Worm (Caenorhabditis elegans) whole organism, L1 larva: Measurements from ENCODE around the gene C43G2.3.

Experiments used
- C34B4.2 ChIP-seq: sonication (generic microtip); optimal IDR thresholded peaks from 2 replicates; lab custom pipeline; 2017; ENCODE audit warnings: mild to moderate bottlenecking, missing genetic modification characterization, missing compliant biosample characterization
- ama-1 ChIP-seq: fragments of 150-350 bp; optimal IDR thresholded peaks from 2 replicates; lab custom pipeline; 2014
- fos-1 ChIP-seq: fragments of 150-350 bp; optimal IDR thresholded peaks from 2 replicates; lab custom pipeline; 2014; ENCODE audit warnings: missing biosample characterization, missing genetic modification characterization
- hpl-2 ChIP-seq: fragments of 150-350 bp; optimal IDR thresholded peaks from 2 replicates; lab custom pipeline; 2014; ENCODE audit warnings: missing biosample characterization, missing genetic modification reagents, missing genetic modification characterization
- jun-1 ChIP-seq: fragments of 150-350 bp; optimal IDR thresholded peaks from 2 replicates; lab custom pipeline; 2014; ENCODE audit warnings: missing biosample characterization, missing genetic modification reagents, missing genetic modification characterization
- nhr-12 ChIP-seq: sonication (generic microtip); optimal IDR thresholded peaks from 2 replicates; lab custom pipeline; 2017; ENCODE audit warnings: missing biosample characterization, missing genetic modification characterization
- nhr-90 ChIP-seq: sonication (generic microtip); optimal IDR thresholded peaks from 2 replicates; lab custom pipeline; 2016; ENCODE audit warnings: mild to moderate bottlenecking, missing genetic modification characterization, missing compliant biosample characterization; ENCODE audit not compliant: poor library complexity
- snpc-4 ChIP-seq: fragments of 150-350 bp; optimal IDR thresholded peaks from 2 replicates; lab custom pipeline; 2014; ENCODE audit warnings: missing biosample characterization, missing genetic modification characterization
- unc-130 ChIP-seq: fragments of 150-350 bp; optimal IDR thresholded peaks from 2 replicates; lab custom pipeline; 2017; ENCODE audit warnings: missing biosample characterization, missing genetic modification characterization, inconsistent platforms
- ztf-11 ChIP-seq, 2 experiments: sonication (generic microtip); optimal IDR thresholded peaks; 2 replicates each; lab custom pipeline; 2016 to 2017; ENCODE audit warnings: missing genetic modification characterization in 2 of 2, missing biosample characterization in 1 of 2, missing compliant biosample characterization in 1 of 2

DNA sequence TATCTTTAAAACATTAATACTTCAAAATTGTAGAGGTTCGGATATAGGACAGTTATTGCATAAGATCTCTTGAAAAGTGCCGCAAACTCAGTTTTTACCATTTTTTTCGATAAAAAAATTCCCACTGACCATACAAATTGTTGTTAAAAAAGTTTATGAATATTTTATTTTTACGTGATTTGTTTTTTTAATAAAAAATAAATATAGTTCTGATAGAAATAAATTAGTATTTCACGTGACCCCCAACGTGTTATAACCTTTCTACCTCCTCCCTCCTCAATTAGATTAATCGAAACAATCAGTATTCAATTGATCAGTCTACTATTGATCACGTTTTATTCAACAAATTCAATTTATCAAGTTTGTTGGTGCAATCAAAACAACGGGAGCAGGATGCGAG lies 46.6 kb upstream of the C43G2.3 start, which contains the start of gene C01G5.4:
- TF ChIP-seq jun-1 (no peak), nhr-90 (tag; lab: Kevin White, UChicago) (no peak), hpl-2 (GFP tag; lab: Kevin White, UChicago) (no peak), nhr-12 (tag; lab: Kevin White, UChicago) (no peak), ama-1 (lab: Kevin White, UChicago) (no peak), ztf-11 (tag; optimal IDR thresholded peaks at IDR 0.05; lab: Kevin White, UChicago) (no peak), snpc-4 (tag; lab: Kevin White, UChicago) (no peak), C34B4.2 (tag; lab: Kevin White, UChicago) (no peak), fos-1 (tag; lab: Kevin White, UChicago) (no peak), unc-130 (no peak)
